Fruit fly (Drosophila melanogaster) whole organism, embryonic: ENCODE results near the gene ca.
A peak's percentile ranks its signal among the peaks of the same experiment; 100 is the strongest.

Experiments
- BEAF-32 ChIP-seq: fragments of 200-800 bp; sonication (Bioruptor generic); optimal IDR thresholded peaks from 3 replicates; lab custom pipeline; 2017; ENCODE audit warnings: missing biosample characterization, missing genetic modification characterization, mild to moderate bottlenecking, moderate library complexity, missing genetic modification reagents
- CG13287 ChIP-seq: fragments of 200-800 bp; sonication (Bioruptor generic); IDR thresholded peaks from 2 replicates; pipeline ENCODE4 v1.3.6; 2022; ENCODE audit warnings: missing biosample characterization, missing genetic modification characterization; ENCODE audit not compliant: partially characterized antibody
- CG13775 ChIP-seq: fragments of 200-800 bp; sonication (Bioruptor generic); optimal IDR thresholded peaks from 3 replicates; lab custom pipeline; 2017; ENCODE audit warnings: missing biosample characterization, mild to moderate bottlenecking, missing genetic modification characterization
- CG14710 ChIP-seq: fragments of 200-800 bp; sonication (Bioruptor generic); optimal IDR thresholded peaks from 3 replicates; lab custom pipeline; 2019; ENCODE audit warnings: missing biosample characterization, mild to moderate bottlenecking, missing genetic modification characterization, moderate library complexity
- CG14965 ChIP-seq: fragments of 200-800 bp; sonication (Bioruptor generic); optimal IDR thresholded peaks from 2 replicates; lab custom pipeline; 2016; ENCODE audit warnings: missing biosample characterization, missing genetic modification characterization, borderline replicate concordance
- CG16813 ChIP-seq: fragments of 200-800 bp; sonication (Bioruptor generic); IDR thresholded peaks from 3 replicates; pipeline ENCODE4 v1.3.6; 2022; ENCODE audit warnings: missing biosample characterization, missing genetic modification characterization; ENCODE audit not compliant: partially characterized antibody
- CG17829 ChIP-seq: fragments of 200-800 bp; optimal IDR thresholded peaks from 2 replicates; lab custom pipeline; 2019; ENCODE audit warnings: missing biosample characterization, mild to moderate bottlenecking, missing genetic modification characterization, moderate library complexity
- CG2116 ChIP-seq: fragments of 200-800 bp; sonication (Bioruptor generic); optimal IDR thresholded peaks from 3 replicates; lab custom pipeline; 2018; ENCODE audit warnings: missing biosample characterization, mild to moderate bottlenecking, missing genetic modification characterization
- CG34224 ChIP-seq: fragments of 200-800 bp; sonication (Bioruptor generic); IDR thresholded peaks from 3 replicates; pipeline ENCODE4 v1.3.6; 2022; ENCODE audit warnings: missing biosample characterization, missing genetic modification characterization; ENCODE audit not compliant: partially characterized antibody
- CG3847 ChIP-seq: fragments of 200-800 bp; sonication (Bioruptor generic); IDR thresholded peaks from 2 replicates; pipeline ENCODE4 v1.3.6; 2022; ENCODE audit warnings: missing biosample characterization, missing genetic modification characterization
- CG4328 ChIP-seq: fragments of 200-800 bp; sonication (Bioruptor generic); optimal IDR thresholded peaks from 3 replicates; lab custom pipeline; 2017; ENCODE audit warnings: missing biosample characterization, missing genetic modification reagents, missing genetic modification characterization
- CG4617 ChIP-seq: fragments of 200-800 bp; sonication (Bioruptor generic); optimal IDR thresholded peaks from 3 replicates; lab custom pipeline; 2016; ENCODE audit warnings: missing biosample characterization, missing genetic modification characterization, borderline replicate concordance
- CG6654 ChIP-seq: fragments of 200-800 bp; sonication (Bioruptor generic); optimal IDR thresholded peaks from 2 replicates; lab custom pipeline; 2017; ENCODE audit warnings: missing biosample characterization, mild to moderate bottlenecking, missing genetic modification characterization
- CG6791 ChIP-seq: fragments of 200-800 bp; sonication (Bioruptor generic); IDR thresholded peaks from 3 replicates; pipeline ENCODE4 v1.3.6; 2022; ENCODE audit warnings: missing biosample characterization, missing genetic modification characterization; ENCODE audit not compliant: partially characterized antibody
- CG7372 ChIP-seq: fragments of 200-800 bp; sonication (Bioruptor generic); IDR thresholded peaks from 2 replicates; pipeline ENCODE4 v1.3.6; 2022; ENCODE audit warnings: missing biosample characterization, missing genetic modification characterization
- CG7556 ChIP-seq: fragments of 200-800 bp; sonication (Bioruptor generic); optimal IDR thresholded peaks from 2 replicates; lab custom pipeline; 2017; ENCODE audit warnings: missing biosample characterization, mild to moderate bottlenecking, missing genetic modification characterization
- CG9797 ChIP-seq: fragments of 200-800 bp; sonication (Bioruptor generic); optimal IDR thresholded peaks from 3 replicates; lab custom pipeline; 2018; ENCODE audit warnings: missing biosample characterization, mild to moderate bottlenecking, missing genetic modification characterization
- Dll ChIP-seq: fragments of 200-800 bp; sonication (Bioruptor generic); IDR thresholded peaks from 4 replicates; pipeline ENCODE4 v1.3.6; 2022; ENCODE audit warnings: missing biosample characterization, missing genetic modification characterization; ENCODE audit not compliant: partially characterized antibody
- Doc3 ChIP-seq: fragments of 200-800 bp; sonication (Bioruptor generic); IDR thresholded peaks from 3 replicates; pipeline ENCODE4 v1.3.6; 2022; ENCODE audit warnings: missing biosample characterization, missing genetic modification characterization; ENCODE audit not compliant: partially characterized antibody
- Dp ChIP-seq: fragments of 200-800 bp; sonication (Bioruptor generic); optimal IDR thresholded peaks from 2 replicates; lab custom pipeline; 2018; ENCODE audit warnings: missing biosample characterization, mild to moderate bottlenecking, missing genetic modification characterization, moderate library complexity
- E2f2 ChIP-seq: fragments of 200-800 bp; sonication (Bioruptor generic); IDR thresholded peaks from 2 replicates; pipeline ENCODE4 v1.3.6; 2022; ENCODE audit warnings: missing biosample characterization, missing genetic modification characterization
- Ets65A ChIP-seq: fragments of 200-800 bp; sonication (Bioruptor generic); peaks from one replicate; lab custom pipeline; 2016; ENCODE audit warnings: missing biosample characterization, missing genetic modification characterization
- Ets97D ChIP-seq: fragments of 200-800 bp; sonication (Bioruptor generic); optimal IDR thresholded peaks from 3 replicates; lab custom pipeline; 2016; ENCODE audit warnings: missing biosample characterization, missing genetic modification characterization
- Hmr ChIP-seq: fragments of 200-800 bp; sonication (Bioruptor generic); optimal IDR thresholded peaks from 3 replicates; lab custom pipeline; 2017; ENCODE audit warnings: mild to moderate bottlenecking, missing biosample characterization, missing genetic modification reagents, missing genetic modification characterization
- MBD-R2 ChIP-seq: fragments of 200-800 bp; sonication (Bioruptor generic); IDR thresholded peaks from 2 replicates; pipeline ENCODE4 v1.3.6; 2022; ENCODE audit warnings: missing biosample characterization, missing genetic modification characterization
- MESR4 ChIP-seq: fragments of 200-800 bp; sonication (Bioruptor generic); optimal IDR thresholded peaks from 2 replicates; lab custom pipeline; 2018; ENCODE audit warnings: missing biosample characterization, mild to moderate bottlenecking, missing genetic modification characterization, moderate library complexity
- Myb ChIP-seq: fragments of 200-800 bp; sonication (Bioruptor generic); optimal IDR thresholded peaks from 2 replicates; lab custom pipeline; 2016; ENCODE audit warnings: missing biosample characterization, missing genetic modification characterization
- Opbp ChIP-seq: fragments of 200-800 bp; sonication (Bioruptor generic); IDR thresholded peaks from 3 replicates; pipeline ENCODE4 v1.3.6; 2022; ENCODE audit warnings: missing biosample characterization, missing genetic modification characterization; ENCODE audit not compliant: partially characterized antibody
- Sry-δ ChIP-seq: fragments of 200-800 bp; sonication (Bioruptor generic); optimal IDR thresholded peaks from 2 replicates; lab custom pipeline; 2016; ENCODE audit warnings: missing biosample characterization, missing genetic modification characterization
- YL-1 ChIP-seq: fragments of 200-800 bp; sonication (Bioruptor generic); optimal IDR thresholded peaks from 3 replicates; lab custom pipeline; 2017; ENCODE audit warnings: missing biosample characterization, mild to moderate bottlenecking, missing genetic modification characterization
- chif ChIP-seq, 2 experiments: fragments of 200-800 bp; sonication (Bioruptor generic); optimal IDR thresholded peaks; 3 replicates each; lab custom pipeline; 2016; ENCODE audit warnings: missing biosample characterization in 2 of 2, missing genetic modification characterization in 2 of 2
- dpn ChIP-seq, 2 experiments: fragments of 200-800 bp; sonication (Bioruptor generic); optimal IDR thresholded peaks; 3 replicates each; lab custom pipeline; 2016; ENCODE audit warnings: missing biosample characterization in 2 of 2, missing genetic modification characterization in 2 of 2
- gfzf ChIP-seq: fragments of 200-800 bp; sonication (Bioruptor generic); optimal IDR thresholded peaks from 2 replicates; lab custom pipeline; 2016; ENCODE audit warnings: missing biosample characterization, mild to moderate bottlenecking, missing genetic modification characterization, moderate library complexity
- gsb ChIP-seq: fragments of 200-800 bp; sonication (Bioruptor generic); IDR thresholded peaks from 2 replicates; pipeline ENCODE4 v1.3.6; 2022; ENCODE audit warnings: missing biosample characterization, missing genetic modification characterization
- nom ChIP-seq: fragments of 200-800 bp; sonication (Bioruptor generic); optimal IDR thresholded peaks from 2 replicates; lab custom pipeline; 2017; ENCODE audit warnings: missing biosample characterization, missing genetic modification characterization, mild to moderate bottlenecking, moderate library complexity, missing genetic modification reagents
- oc ChIP-seq: fragments of 200-800 bp; sonication (Bioruptor generic); optimal IDR thresholded peaks from 2 replicates; lab custom pipeline; 2018; ENCODE audit warnings: missing biosample characterization, mild to moderate bottlenecking, missing genetic modification characterization, moderate library complexity
- pzg ChIP-seq: fragments of 200-800 bp; sonication (Bioruptor generic); optimal IDR thresholded peaks from 3 replicates; lab custom pipeline; 2018; ENCODE audit warnings: missing biosample characterization, mild to moderate bottlenecking, missing genetic modification characterization, moderate library complexity
- seq ChIP-seq: fragments of 200-800 bp; sonication (Bioruptor generic); IDR thresholded peaks from 2 replicates; pipeline ENCODE4 v1.3.6; 2022; ENCODE audit warnings: missing biosample characterization, missing genetic modification characterization
- stwl ChIP-seq: fragments of 200-800 bp; sonication (Bioruptor generic); optimal IDR thresholded peaks from 3 replicates; lab custom pipeline; 2018; ENCODE audit warnings: missing biosample characterization, mild to moderate bottlenecking, missing genetic modification characterization, moderate library complexity
- trem ChIP-seq: fragments of 200-800 bp; optimal IDR thresholded peaks from 3 replicates; lab custom pipeline; 2019; ENCODE audit warnings: missing biosample characterization, mild to moderate bottlenecking, missing genetic modification characterization, moderate library complexity
- z ChIP-seq: fragments of 200-800 bp; sonication (Bioruptor generic); IDR thresholded peaks from 3 replicates; pipeline ENCODE4 v1.3.6; 2022; ENCODE audit warnings: missing biosample characterization, missing genetic modification characterization
- zen2 ChIP-seq: fragments of 200-800 bp; sonication (Bioruptor generic); IDR thresholded peaks from 3 replicates; pipeline ENCODE4 v1.3.6; 2022; ENCODE audit warnings: missing biosample characterization, missing genetic modification characterization; ENCODE audit not compliant: partially characterized antibody

The ca gene

dm6 chr3R:29816266-29816665 lies 9.7 kb downstream of the ca start, which contains the start of gene Vps16B:
TSS of gene Vps16B (minus strand) at chr3R:29816451.
- peak; percentile 45 for TF ChIP-seq pzg
- peak; percentile 41; the same call in 2 of the 3 replicates for TF ChIP-seq CG34224
- peak; percentile 35 for TF ChIP-seq CG2116
- peak; percentile 25; the same call in 1 of the 2 replicates for TF ChIP-seq CG3847 (GFP tag; lab: Robert Waterston, UW)
- TF ChIP-seq zen2 (GFP tag; lab: Robert Waterston, UW): 0 out of 3 replicates have a peak, but pooled peaks have one; percentile 49
- TF ChIP-seq Ets97D (GFP tag; lab: Kevin White, UChicago): peak; percentile 36
- peak; percentile 98 for TF ChIP-seq Myb (GFP tag; lab: Kevin White, UChicago)
- TF ChIP-seq CG7556 (GFP tag; lab: Kevin White, UChicago): no peak
- no peak for TF ChIP-seq CG4328
- TF ChIP-seq CG6791 (GFP tag; lab: Robert Waterston, UW): peak; percentile 30; the same call in 1 of the 3 replicates
- peak; percentile 77 for TF ChIP-seq gfzf (GFP tag; lab: Kevin White, UChicago)
- TF ChIP-seq nom: no peak
- TF ChIP-seq CG14710 (tag; lab: Kevin White, UChicago): peak; percentile 41
- peak; percentile 39; the same call in 1 of the 3 replicates for TF ChIP-seq Opbp (GFP tag; lab: Robert Waterston, UW)
- peak; percentile 58 for TF ChIP-seq CG9797 (GFP tag; lab: Kevin White, UChicago)
- peak; percentile 84 for TF ChIP-seq MBD-R2 (GFP tag; lab: Robert Waterston, UW)
- no peak for TF ChIP-seq oc
- TF ChIP-seq CG14965 (GFP tag; lab: Kevin White, UChicago): no peak
- TF ChIP-seq gsb (GFP tag; lab: Robert Waterston, UW): no peak
- TF ChIP-seq trem: peak; percentile 40
- TF ChIP-seq Doc3: peak; percentile 21; the same call in 1 of the 3 replicates
- no peak for TF ChIP-seq dpn (GFP tag; optimal IDR thresholded peaks at IDR 0.05; lab: Kevin White, UChicago)
- no peak for TF ChIP-seq chif (GFP tag; optimal IDR thresholded peaks at IDR 0.05; lab: Kevin White, UChicago)
- TF ChIP-seq Dll (GFP tag; lab: Robert Waterston, UW): peak; percentile 51; the same call in 1 of the 4 replicates
- no peak for TF ChIP-seq seq (GFP tag; lab: Robert Waterston, UW)
- peak; percentile 64 for TF ChIP-seq Dp
- peak; percentile 71 for TF ChIP-seq E2f2 (GFP tag; lab: Robert Waterston, UW)
- no peak for TF ChIP-seq CG17829 (tag; lab: Kevin White, UChicago)
- TF ChIP-seq YL-1 (GFP tag; lab: Kevin White, UChicago): no peak
- TF ChIP-seq CG6654: no peak
- TF ChIP-seq MESR4 (GFP tag; lab: Kevin White, UChicago): peak; percentile 48
- peak; percentile 94 for TF ChIP-seq stwl (tag; lab: Kevin White, UChicago)
- peak; percentile 15 for TF ChIP-seq Sry-δ
- TF ChIP-seq CG13287 (GFP tag; lab: Robert Waterston, UW): peak; percentile 69
- TF ChIP-seq CG16813: 0 out of 3 replicates have a peak, but pooled peaks have one; percentile 29
- peak; percentile 19 for TF ChIP-seq BEAF-32 (GFP tag; lab: Kevin White, UChicago)
- TF ChIP-seq CG4617 (GFP tag; lab: Kevin White, UChicago): peak; percentile 68
- no peak for TF ChIP-seq CG7372 (GFP tag; lab: Robert Waterston, UW)

dm6 chr3R:29817664-29818063 lies 11.1 kb downstream of the ca start, which contains the start of gene CG7829:
TSS of gene CG7829 (minus strand) at chr3R:29817764.
- no peak for TF ChIP-seq z (GFP tag; lab: Robert Waterston, UW)
- no peak for TF ChIP-seq CG13775 (GFP tag; lab: Kevin White, UChicago)
- TF ChIP-seq Hmr (GFP tag; lab: Kevin White, UChicago): no peak
- peak; percentile 30 for TF ChIP-seq Ets65A (GFP tag; lab: Kevin White, UChicago)
